Fruit fly (Drosophila melanogaster): ENCODE results near the gene CG43246.

CG43246 gene

DNA sequence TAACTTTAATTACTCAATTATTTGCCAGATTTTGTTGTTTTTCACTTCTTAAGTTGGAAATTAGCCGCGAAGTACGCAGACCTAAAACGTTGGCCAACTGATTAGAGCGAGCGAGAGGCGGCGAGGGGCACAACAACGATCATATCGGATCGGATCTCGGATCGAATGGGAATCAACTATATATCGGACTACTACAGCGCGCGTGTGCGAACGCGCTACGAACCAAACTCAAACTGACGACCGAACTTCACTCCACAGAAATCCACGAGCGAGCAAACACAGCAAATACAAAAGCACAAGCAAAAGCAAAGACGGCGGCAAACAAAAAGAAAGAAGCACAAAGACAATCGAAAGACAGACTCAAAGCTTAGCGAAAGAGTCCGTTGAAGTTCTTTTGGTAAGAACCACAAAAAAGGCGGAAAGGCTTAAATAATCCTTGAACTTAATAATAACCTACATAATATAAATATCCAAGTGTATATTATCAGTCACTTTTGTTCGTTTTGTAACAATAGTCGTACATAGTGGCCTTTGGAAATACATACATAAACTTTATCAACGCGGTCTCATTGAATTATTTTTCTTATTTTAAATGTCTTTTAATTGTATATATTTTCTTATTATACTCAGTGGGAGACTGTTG, at the start of gene CG43246, which contains the start of gene bbg (continued):
- TF ChIP-seq mld (GFP tag; IDR thresholded peaks at IDR 0.05; ENCODE audit: partially characterized antibody) (no peak), CG32767 (GFP tag; IDR thresholded peaks at IDR 0.05) (no peak), p53 (GFP tag; optimal IDR thresholded peaks at IDR 0.05) (no peak), NK7.1 (GFP tag; optimal IDR thresholded peaks at IDR 0.05) (no peak), Blimp-1 (GFP tag; optimal IDR thresholded peaks at IDR 0.05) (no peak), CG6654 (GFP tag; optimal IDR thresholded peaks at IDR 0.05) (no peak), CG18619 (GFP tag; optimal IDR thresholded peaks at IDR 0.05) (no peak), B-H2 (GFP tag; optimal IDR thresholded peaks at IDR 0.05) (peak; percentile 28), CG33557 (GFP tag; optimal IDR thresholded peaks at IDR 0.05) (no peak), CG10959 (GFP tag; IDR thresholded peaks at IDR 0.05) (no peak), CG11695 (GFP tag; IDR thresholded peaks at IDR 0.05) (no peak), CG6791 (GFP tag; IDR thresholded peaks at IDR 0.05; ENCODE audit: partially characterized antibody) (peak; percentile 58; the same call in 1 of the 3 replicates), exex (tag; optimal IDR thresholded peaks at IDR 0.05) (no peak), CG31224 (GFP tag; IDR thresholded peaks at IDR 0.05) (no peak), CG15479 (GFP tag; optimal IDR thresholded peaks at IDR 0.05) (no peak), CG11696 (GFP tag; IDR thresholded peaks at IDR 0.05) (no peak), nerfin-2 (GFP tag; IDR thresholded peaks at IDR 0.05; ENCODE audit: partially characterized antibody) (no peak), dmrt99B (tag; optimal IDR thresholded peaks at IDR 0.05) (no peak), rib (GFP tag; IDR thresholded peaks at IDR 0.05) (no peak), CG11093 (GFP tag; IDR thresholded peaks at IDR 0.05) (no peak)

DNA sequence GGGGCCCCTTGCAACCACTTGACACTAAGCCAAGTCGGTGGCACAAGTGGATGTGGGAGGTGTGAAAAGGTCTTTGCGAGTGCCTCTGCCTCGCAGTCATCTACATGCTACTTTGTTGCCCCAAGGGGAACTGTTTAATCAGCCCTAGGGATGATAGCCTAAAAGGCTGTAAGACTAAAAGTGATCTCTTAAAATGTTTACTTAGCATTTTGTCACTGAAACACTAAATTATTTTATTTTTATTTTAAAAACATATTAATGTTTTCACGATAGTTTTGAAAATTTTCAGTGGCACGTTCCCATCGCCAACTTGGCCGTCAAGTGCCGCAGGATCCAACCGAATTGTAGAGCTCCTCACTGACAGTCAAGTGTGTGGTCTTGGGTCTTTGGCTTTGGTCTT, 39.0 kb upstream of the CG43246 start:
- TF ChIP-seq dysf (GFP tag; IDR thresholded peaks at IDR 0.05) (peak; percentile 4; the same call in 1 of the 3 replicates), fu2 (GFP tag; optimal IDR thresholded peaks at IDR 0.05) (no peak)

- TF ChIP-seq grn (GFP tag; optimal IDR thresholded peaks at IDR 0.05) (peak; percentile 60), nau (GFP tag; optimal IDR thresholded peaks at IDR 0.05) (no peak), mirr (GFP tag; optimal IDR thresholded peaks at IDR 0.05) (peak; percentile 87), bowl (GFP tag; IDR thresholded peaks at IDR 0.05) (no peak), CG30431 (GFP tag; optimal IDR thresholded peaks at IDR 0.05) (no peak), Fer2 (tag; optimal IDR thresholded peaks at IDR 0.05) (no peak), Lhr (GFP tag; optimal IDR thresholded peaks at IDR 0.05) (no peak), exex (tag; optimal IDR thresholded peaks at IDR 0.05) (peak; percentile 87), CG33557 (GFP tag; optimal IDR thresholded peaks at IDR 0.05) (no peak), CG3726 (GFP tag; IDR thresholded peaks at IDR 0.05) (0 out of 3 replicates have a peak, but pooled peaks have one; percentile 11), Ptx1 (GFP tag; IDR thresholded peaks at IDR 0.05) (no peak), dm (GFP tag; optimal IDR thresholded peaks at IDR 0.05) (no peak), GATAe (GFP tag; conservative IDR thresholded peaks at IDR 0.05) (peak; percentile 92), CG34376 (GFP tag; optimal IDR thresholded peaks at IDR 0.05) (peak; percentile 3), crol (GFP tag; IDR thresholded peaks at IDR 0.05) (peak; percentile 77), CG10543 (GFP tag; optimal IDR thresholded peaks at IDR 0.05) (peak; percentile 42), pho (GFP tag; optimal IDR thresholded peaks at IDR 0.05) (no peak), caup (GFP tag; optimal IDR thresholded peaks at IDR 0.05; ENCODE audit: severe bottlenecking) (peak; percentile 39), CG14441 (GFP tag; IDR thresholded peaks at IDR 0.05) (0 out of 2 replicates have a peak, but pooled peaks have one; percentile 13), lab (GFP tag; optimal IDR thresholded peaks at IDR 0.05) (peak; percentile 74), cwo (GFP tag; optimal IDR thresholded peaks at IDR 0.05) (peak; percentile 67), HmgZ (tag; optimal IDR thresholded peaks at IDR 0.05) (peak; percentile 41), sug (tag; optimal IDR thresholded peaks at IDR 0.05) (peak; percentile 61), ttk (GFP tag; IDR thresholded peaks at IDR 0.05) (no peak), CG10959 (GFP tag; IDR thresholded peaks at IDR 0.05) (no peak), CG7556 (GFP tag; optimal IDR thresholded peaks at IDR 0.05) (no peak), BtbVII (GFP tag; optimal IDR thresholded peaks at IDR 0.05) (peak; percentile 30), CG3995 (GFP tag; optimal IDR thresholded peaks at IDR 0.05) (no peak), Ets65A (GFP tag) (no peak)
Measured at dm6 chr3L:14509981-14510380, 26.5 kb upstream of the CG43246 start.
